Worm (Caenorhabditis elegans): ENCODE measurements around the gene C49C3.7.

ce11 chrIV:17351586-17351985, 19.2 kb downstream of the C49C3.7 start, which contains the start of gene clec-199:
- no peak for TF ChIP-seq ets-7 (tag; optimal IDR thresholded peaks at IDR 0.05)
- TF ChIP-seq ama-1 (optimal IDR thresholded peaks at IDR 0.05): no peak
- no peak for TF ChIP-seq sea-1 (GFP tag; conservative IDR thresholded peaks at IDR 0.05)
- TF ChIP-seq flt-1 (GFP tag; IDR thresholded peaks at IDR 0.05): no peak
- no peak for TF ChIP-seq hmbx-1 (tag; optimal IDR thresholded peaks at IDR 0.05)
- TF ChIP-seq hmg-4 (GFP tag; optimal IDR thresholded peaks at IDR 0.05): no peak
- TF ChIP-seq pes-1 (GFP tag; IDR thresholded peaks at IDR 0.05): no peak
- TF ChIP-seq tra-4 (tag; optimal IDR thresholded peaks at IDR 0.05): no peak
